Fruit fly (Drosophila melanogaster) whole organism, embryonic: Measurements from ENCODE around the gene CG10055.

Source experiments
- CG1529 ChIP-seq: fragments of 200-800 bp; sonication (Bioruptor generic); optimal IDR thresholded peaks from 3 replicates; lab custom pipeline; 2018; ENCODE audit warnings: missing biosample characterization, missing genetic modification characterization
- CG2875 ChIP-seq: fragments of 200-800 bp; sonication (Bioruptor generic); optimal IDR thresholded peaks from 2 replicates; lab custom pipeline; 2017; ENCODE audit warnings: missing biosample characterization, mild to moderate bottlenecking, missing genetic modification characterization, missing genetic modification reagents
- CG2889 ChIP-seq: fragments of 200-800 bp; sonication (Bioruptor generic); IDR thresholded peaks from 3 replicates; pipeline ENCODE4 v1.3.6; 2022; ENCODE audit warnings: missing biosample characterization, missing genetic modification characterization
- D19B ChIP-seq: fragments of 200-800 bp; sonication (Bioruptor generic); optimal IDR thresholded peaks from 2 replicates; lab custom pipeline; 2017; ENCODE audit warnings: missing biosample characterization, mild to moderate bottlenecking, missing genetic modification characterization
- Dek ChIP-seq: fragments of 200-800 bp; sonication (Bioruptor generic); optimal IDR thresholded peaks from 3 replicates; lab custom pipeline; 2019; ENCODE audit warnings: missing biosample characterization, mild to moderate bottlenecking, missing genetic modification characterization, moderate library complexity
- Dip2 ChIP-seq: fragments of 200-800 bp; sonication (Bioruptor generic); IDR thresholded peaks from 2 replicates; pipeline ENCODE4 v1.3.6; 2022; ENCODE audit warnings: missing biosample characterization, missing genetic modification characterization
- Fer3 ChIP-seq: fragments of 200-800 bp; sonication (Bioruptor generic); optimal IDR thresholded peaks from 2 replicates; lab custom pipeline; 2018; ENCODE audit warnings: missing biosample characterization, mild to moderate bottlenecking, missing genetic modification characterization, moderate library complexity
- Hsf ChIP-seq: fragments of 200-800 bp; sonication (Bioruptor generic); optimal IDR thresholded peaks from 3 replicates; lab custom pipeline; 2016; ENCODE audit warnings: missing biosample characterization, missing genetic modification characterization
- Opbp ChIP-seq: fragments of 200-800 bp; sonication (Bioruptor generic); IDR thresholded peaks from 3 replicates; pipeline ENCODE4 v1.3.6; 2022; ENCODE audit warnings: missing biosample characterization, missing genetic modification characterization; ENCODE audit not compliant: partially characterized antibody
- onecut ChIP-seq: fragments of 200-800 bp; sonication (Bioruptor generic); IDR thresholded peaks from 2 replicates; pipeline ENCODE4 v1.3.6; 2022; ENCODE audit warnings: missing biosample characterization, missing genetic modification characterization
- phol ChIP-seq: fragments of 200-800 bp; sonication (Bioruptor generic); optimal IDR thresholded peaks from 3 replicates; lab custom pipeline; 2018; ENCODE audit warnings: missing biosample characterization, mild to moderate bottlenecking, missing genetic modification characterization, moderate library complexity
- ssp ChIP-seq: fragments of 200-800 bp; sonication (Bioruptor generic); IDR thresholded peaks from 2 replicates; pipeline ENCODE4 v1.3.6; 2022; ENCODE audit warnings: missing biosample characterization, missing genetic modification characterization

DNA sequence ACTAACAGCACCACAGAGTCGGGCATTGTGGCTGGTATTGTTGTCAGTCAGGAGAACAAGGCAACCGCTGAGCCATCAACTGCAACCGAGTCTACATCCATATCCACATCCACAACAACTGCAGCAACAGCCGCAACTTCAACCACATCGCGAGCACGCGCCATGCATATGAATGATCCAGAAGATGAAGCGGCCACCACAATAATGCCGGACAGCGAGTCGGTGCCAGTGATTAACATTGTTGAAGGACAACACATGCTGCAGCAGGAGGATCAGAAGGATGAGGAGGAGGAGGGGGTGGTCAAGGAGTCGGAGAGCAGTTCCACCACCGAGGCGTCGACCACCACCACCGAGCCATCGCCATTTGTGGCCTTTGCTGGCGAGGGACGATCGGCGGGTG, 11.7 kb downstream of the CG10055 start:
- TF ChIP-seq Hsf (GFP tag; lab: Kevin White, UChicago) (no peak), Dek (no peak), CG2875 (GFP tag; lab: Kevin White, UChicago) (no peak), D19B (GFP tag; lab: Kevin White, UChicago) (no peak), phol (tag; lab: Kevin White, UChicago) (no peak), Dip2 (GFP tag; lab: Robert Waterston, UW) (no peak), CG1529 (no peak), onecut (GFP tag; lab: Robert Waterston, UW) (no peak), Opbp (GFP tag; lab: Robert Waterston, UW) (no peak), Fer3 (tag; lab: Kevin White, UChicago) (no peak), CG2889 (GFP tag; lab: Robert Waterston, UW) (no peak), ssp (GFP tag; lab: Robert Waterston, UW) (no peak)
